Worm (Caenorhabditis elegans) whole organism, early embryonic: Measurements from ENCODE around the gene C49F5.3.
"Not testable (repeated sequence)": the region's sequence is repeated elsewhere in the genome, so short reads cannot be mapped to it uniquely, and the experiment has no call there.

Experiments
- B0310.2 ChIP-seq: sonication (generic microtip); optimal IDR thresholded peaks from 2 replicates; lab custom pipeline; 2016; ENCODE audit warnings: mild to moderate bottlenecking, missing genetic modification characterization, missing compliant biosample characterization
- F13C5.2 ChIP-seq: sonication (generic microtip); optimal IDR thresholded peaks from 2 replicates; lab custom pipeline; 2017; ENCODE audit warnings: mild to moderate bottlenecking, missing genetic modification characterization, inconsistent platforms, missing compliant biosample characterization
- aly-1 ChIP-seq: sonication (generic microtip); optimal IDR thresholded peaks from 2 replicates; lab custom pipeline; 2016; ENCODE audit warnings: missing genetic modification characterization, missing compliant biosample characterization
- ama-1 ChIP-seq: fragments of 150-350 bp; optimal IDR thresholded peaks from 2 replicates; lab custom pipeline; 2014
- ceh-13 ChIP-seq: fragments of 200-800 bp; sonication (Bioruptor generic); optimal IDR thresholded peaks from 2 replicates; lab custom pipeline; 2018; ENCODE audit warnings: mild to moderate bottlenecking, missing genetic modification characterization, missing compliant biosample characterization
- ceh-36 ChIP-seq: sonication (generic microtip); optimal IDR thresholded peaks from 2 replicates; lab custom pipeline; 2016; ENCODE audit warnings: missing genetic modification characterization, inconsistent platforms, missing compliant biosample characterization
- ets-7 ChIP-seq: sonication (generic microtip); optimal IDR thresholded peaks from 2 replicates; lab custom pipeline; 2016; ENCODE audit warnings: missing genotype, missing genetic modification characterization, missing compliant biosample characterization
- flt-1 ChIP-seq: fragments of 200-800 bp; sonication (Bioruptor generic); IDR thresholded peaks from 2 replicates; pipeline ENCODE4 v1.3.6; 2022; ENCODE audit warnings: missing genetic modification characterization, missing compliant biosample characterization
- hmbx-1 ChIP-seq: sonication (generic microtip); optimal IDR thresholded peaks from 2 replicates; lab custom pipeline; 2016; ENCODE audit warnings: mild to moderate bottlenecking, missing genetic modification characterization, missing compliant biosample characterization
- hmg-4 ChIP-seq: fragments of 200-800 bp; sonication (Bioruptor generic); optimal IDR thresholded peaks from 2 replicates; lab custom pipeline; 2018; ENCODE audit warnings: mild to moderate bottlenecking, missing genetic modification characterization, missing compliant biosample characterization
- hnd-1 ChIP-seq: sonication (generic microtip); optimal IDR thresholded peaks from 2 replicates; lab custom pipeline; 2016; ENCODE audit warnings: missing genetic modification characterization, missing compliant biosample characterization
- pes-1 ChIP-seq: fragments of 200-800 bp; sonication (Bioruptor generic); IDR thresholded peaks from 2 replicates; pipeline ENCODE4 v1.3.6; 2022; ENCODE audit warnings: missing genetic modification reagents, missing genetic modification characterization, missing compliant biosample characterization
- scrt-1 ChIP-seq: fragments of 200-800 bp; sonication (Bioruptor generic); IDR thresholded peaks from 2 replicates; pipeline ENCODE4 v1.3.6; 2022; ENCODE audit warnings: missing genetic modification characterization, missing compliant biosample characterization
- sea-1 ChIP-seq: fragments of 200-800 bp; sonication (Bioruptor generic); conservative IDR thresholded peaks from 2 replicates; pipeline ENCODE4 v1.3.6; 2022; ENCODE audit warnings: missing genetic modification characterization, missing compliant biosample characterization
- tbx-11 ChIP-seq: fragments of 200-800 bp; sonication (Bioruptor generic); IDR thresholded peaks from 2 replicates; pipeline ENCODE4 v1.3.6; 2022; ENCODE audit warnings: missing genetic modification characterization, missing compliant biosample characterization
- tbx-37 ChIP-seq: fragments of 200-800 bp; sonication (Bioruptor generic); conservative IDR thresholded peaks from 2 replicates; pipeline ENCODE4 v1.3.6; 2022; ENCODE audit warnings: missing genetic modification reagents, missing genetic modification characterization, missing compliant biosample characterization
- tra-4 ChIP-seq: sonication (generic microtip); optimal IDR thresholded peaks from 2 replicates; lab custom pipeline; 2017; ENCODE audit warnings: missing genetic modification characterization, missing compliant biosample characterization

Gene C49F5.3

DNA sequence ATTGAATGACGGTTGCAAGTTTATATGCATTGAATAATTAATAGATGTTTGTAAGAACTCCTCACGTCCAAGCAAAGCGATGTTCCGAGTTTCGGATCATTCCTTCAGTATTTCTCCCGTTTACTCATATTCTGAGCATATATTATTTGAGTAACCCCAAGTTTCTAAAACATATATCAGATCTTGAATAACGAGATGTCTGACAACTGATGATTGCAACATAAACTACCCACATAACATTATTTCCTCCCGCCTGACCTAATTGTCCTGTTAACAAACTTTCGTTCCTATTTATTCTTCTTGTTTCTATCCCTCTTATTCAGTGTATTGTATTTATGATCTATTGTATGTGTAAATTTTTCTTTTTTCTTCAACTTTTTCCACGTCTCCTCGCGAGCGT lies 22.3 kb downstream of the C49F5.3 start, which contains the start of gene C49F5.13:
Gene C49F5.13, plus strand, starts transcription at position 301 of the 400 bp plus-strand sequence.
- not testable (repeated sequence) for TF ChIP-seq hmg-4 (GFP tag; lab: Kevin White, UChicago); ets-7; ceh-36 (tag; lab: Kevin White, UChicago)

DNA sequence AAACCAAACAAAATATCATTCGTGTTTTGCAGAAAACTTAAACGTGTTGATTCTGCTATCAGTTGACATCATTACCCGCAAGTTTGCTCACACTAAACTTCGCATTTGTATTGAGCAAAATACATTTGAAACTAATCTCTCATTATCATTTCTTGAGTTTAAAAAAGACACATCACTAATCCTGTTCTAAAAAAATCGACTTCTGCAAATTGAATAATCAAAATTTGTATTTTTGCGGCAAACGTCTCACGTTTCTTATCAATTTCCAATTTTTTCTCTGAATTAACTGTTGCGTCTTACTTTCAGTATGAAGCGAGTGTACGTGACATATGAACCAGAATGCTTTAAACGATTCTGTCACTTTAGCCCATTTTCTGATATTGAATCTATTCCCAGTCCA lies 23.6 kb downstream of the C49F5.3 start, which contains the start of gene C49F5.8:
Gene C49F5.8, plus strand, starts transcription at position 301 of the 400 bp plus-strand sequence.
- no peak for TF ChIP-seq ama-1 (lab: Kevin White, UChicago)
- no peak for TF ChIP-seq sea-1 (GFP tag; lab: Robert Waterston, UW)
- TF ChIP-seq tra-4 (tag; lab: Kevin White, UChicago) = no peak
- no peak for TF ChIP-seq hmg-4 (GFP tag; lab: Kevin White, UChicago)
- no peak for TF ChIP-seq tbx-37 (GFP tag; lab: Robert Waterston, UW)
- no peak for TF ChIP-seq hnd-1
- TF ChIP-seq pes-1 = no peak
- no peak for TF ChIP-seq flt-1 (GFP tag; lab: Robert Waterston, UW)

- TF ChIP-seq flt-1 (GFP tag; lab: Robert Waterston, UW) = no peak
- no peak for TF ChIP-seq ets-7
- no peak for TF ChIP-seq ama-1 (lab: Kevin White, UChicago)
- TF ChIP-seq ceh-36 (tag; lab: Kevin White, UChicago) = no peak
- TF ChIP-seq hmbx-1 = no peak
- TF ChIP-seq tbx-11 (GFP tag; lab: Robert Waterston, UW) = no peak
- no peak for TF ChIP-seq B0310.2 (tag; lab: Kevin White, UChicago)
- TF ChIP-seq aly-1 (tag; lab: Kevin White, UChicago) = no peak
- no peak for TF ChIP-seq sea-1 (GFP tag; lab: Robert Waterston, UW)
- no peak for TF ChIP-seq tra-4 (tag; lab: Kevin White, UChicago)
These were observed 26.2 kb downstream of the C49F5.3 start, which contains the start of gene T08D10.5 for ce11 chrX:11957246-11957645. Gene T08D10.5, plus strand, starts transcription at chrX:11957546.

DNA sequence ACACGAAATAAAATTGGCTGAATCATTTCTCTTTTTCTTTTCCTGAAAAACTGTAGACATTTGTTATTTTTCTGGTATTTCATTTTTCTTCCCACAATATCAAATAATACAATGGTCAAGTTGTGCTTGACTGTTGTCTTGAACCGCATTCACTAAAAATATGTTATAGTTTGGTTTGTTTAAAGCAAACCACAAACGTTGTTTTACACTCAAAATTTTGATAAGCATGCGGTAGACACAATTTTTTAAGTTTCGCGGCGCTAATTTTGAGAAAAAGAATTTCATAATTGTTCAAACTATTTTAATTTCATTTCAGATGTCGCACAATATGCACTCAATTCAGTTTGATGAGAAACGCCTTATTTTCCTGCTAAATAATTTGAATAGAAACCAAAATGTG lies 28.3 kb downstream of the C49F5.3 start, which contains the start of gene T08D10.3:
Gene T08D10.3, plus strand, starts transcription at position 301 of the 400 bp plus-strand sequence.
- no peak for TF ChIP-seq flt-1 (GFP tag; lab: Robert Waterston, UW)
- no peak for TF ChIP-seq hnd-1
- no peak for TF ChIP-seq ceh-13 (GFP tag; lab: Kevin White, UChicago)
- TF ChIP-seq scrt-1 = no peak
- TF ChIP-seq ama-1 (lab: Kevin White, UChicago) = no peak
- TF ChIP-seq tbx-11 (GFP tag; lab: Robert Waterston, UW) = no peak
- TF ChIP-seq ceh-36 (tag; lab: Kevin White, UChicago) = no peak
- no peak for TF ChIP-seq hmbx-1
- no peak for TF ChIP-seq pes-1

ce11 chrX:11953229-11953628 lies 30.2 kb downstream of the C49F5.3 start, which contains the start of gene T08D10.4:
Gene T08D10.4, minus strand, starts transcription at chrX:11953329.
- TF ChIP-seq tra-4 (tag; lab: Kevin White, UChicago) (no peak), B0310.2 (tag; lab: Kevin White, UChicago) (no peak), ets-7 (no peak), hnd-1 (no peak), ama-1 (lab: Kevin White, UChicago) (no peak), hmg-4 (GFP tag; lab: Kevin White, UChicago) (no peak), hmbx-1 (no peak), aly-1 (tag; lab: Kevin White, UChicago) (no peak), tbx-11 (GFP tag; lab: Robert Waterston, UW) (no peak)

- TF ChIP-seq hmbx-1 (no peak), pes-1 (no peak), F13C5.2 (tag; lab: Kevin White, UChicago) (no peak), scrt-1 (no peak), hnd-1 (no peak), ama-1 (lab: Kevin White, UChicago) (no peak), sea-1 (GFP tag; lab: Robert Waterston, UW) (no peak), ets-7 (no peak)
These were observed 31.3 kb downstream of the C49F5.3 start for ce11 chrX:11952129-11952528.

DNA sequence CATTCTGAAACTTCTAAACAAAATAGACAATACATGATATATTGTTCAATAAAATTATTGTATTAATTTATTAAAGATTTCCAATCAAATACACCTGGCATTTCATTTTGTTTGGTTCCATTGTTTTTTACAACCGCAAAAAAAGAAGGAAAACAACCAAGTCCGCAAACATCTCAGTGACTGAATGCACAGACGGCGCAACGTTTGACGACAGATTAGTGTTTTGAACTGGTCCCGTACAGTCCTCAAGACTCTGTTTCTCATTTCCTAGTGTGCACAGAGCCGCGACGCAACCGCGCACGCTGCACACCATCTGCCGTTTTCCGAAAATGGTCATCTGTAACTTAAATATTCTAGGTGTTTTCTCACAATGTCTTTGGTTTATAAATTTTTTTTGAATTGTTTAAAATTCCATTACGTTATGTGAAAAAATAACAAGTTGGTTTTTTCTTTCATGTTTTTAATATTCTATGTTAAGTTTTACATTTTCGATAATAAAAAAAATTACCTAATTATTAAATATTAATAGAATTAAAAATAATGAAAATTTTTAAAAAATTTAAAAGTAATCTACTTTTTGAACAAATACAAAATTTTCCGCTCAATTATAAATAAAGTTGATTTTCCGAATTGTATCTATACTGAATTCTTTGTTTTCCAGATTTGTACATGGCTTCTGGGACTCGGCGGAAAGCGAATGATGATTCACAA lies 35.1 kb downstream of the C49F5.3 start, which contains the start of gene lsd-1:
Gene lsd-1, plus strand, starts transcription at position 661 of the 711 bp plus-strand sequence.
- TF ChIP-seq flt-1 (GFP tag; lab: Robert Waterston, UW) (no peak), hnd-1 (no peak), tbx-37 (GFP tag; lab: Robert Waterston, UW) (no peak), F13C5.2 (tag; lab: Kevin White, UChicago) (no peak), hmg-4 (GFP tag; lab: Kevin White, UChicago) (peak; percentile 7)

- no peak for TF ChIP-seq hmbx-1
- TF ChIP-seq F13C5.2 (tag; lab: Kevin White, UChicago) = peak; percentile 9
These were observed 36.5 kb downstream of the C49F5.3 start, which contains the start of gene nfya-1 for ce11 chrX:11946788-11947463. Gene nfya-1, minus strand, starts transcription at chrX:11946838.
